Fruit fly (Drosophila melanogaster): ENCODE data around the gene CG5966.

dm6 chrX:5956646-5957441 lies 31.7 kb upstream of the CG5966 start:
- TF ChIP-seq CG15710 (tag; optimal IDR thresholded peaks at IDR 0.05) = no peak
- TF ChIP-seq CG10348 (GFP tag; IDR thresholded peaks at IDR 0.05) = no peak
- TF ChIP-seq Pif1B (GFP tag; optimal IDR thresholded peaks at IDR 0.05) = no peak
- TF ChIP-seq CG13204 (GFP tag; optimal IDR thresholded peaks at IDR 0.05) = no peak
- peak; percentile 55 for TF ChIP-seq EcR (GFP tag; optimal IDR thresholded peaks at IDR 0.05)
- TF ChIP-seq Pif1A (GFP tag; optimal IDR thresholded peaks at IDR 0.05) = no peak
- TF ChIP-seq Snoo (tag; optimal IDR thresholded peaks at IDR 0.05) = no peak
- TF ChIP-seq Ets98B (GFP tag; IDR thresholded peaks at IDR 0.05) = no peak
- TF ChIP-seq CG4496 (GFP tag; IDR thresholded peaks at IDR 0.05) = no peak
- no peak for TF ChIP-seq fd96Ca (GFP tag; IDR thresholded peaks at IDR 0.05)
- no peak for TF ChIP-seq CG12605 (GFP tag; IDR thresholded peaks at IDR 0.05)
- no peak for TF ChIP-seq CG8159 (tag; optimal IDR thresholded peaks at IDR 0.05)
- TF ChIP-seq CG8301 (tag; optimal IDR thresholded peaks at IDR 0.05) = no peak
- no peak for TF ChIP-seq D1 (tag; optimal IDR thresholded peaks at IDR 0.05)

Measured in whole organism, pupa.